Worm (Caenorhabditis elegans): Measurements from ENCODE around the gene fut-2.
A peak's percentile ranks its signal among the peaks of the same experiment; 100 is the strongest.

The fut-2 gene

DNA sequence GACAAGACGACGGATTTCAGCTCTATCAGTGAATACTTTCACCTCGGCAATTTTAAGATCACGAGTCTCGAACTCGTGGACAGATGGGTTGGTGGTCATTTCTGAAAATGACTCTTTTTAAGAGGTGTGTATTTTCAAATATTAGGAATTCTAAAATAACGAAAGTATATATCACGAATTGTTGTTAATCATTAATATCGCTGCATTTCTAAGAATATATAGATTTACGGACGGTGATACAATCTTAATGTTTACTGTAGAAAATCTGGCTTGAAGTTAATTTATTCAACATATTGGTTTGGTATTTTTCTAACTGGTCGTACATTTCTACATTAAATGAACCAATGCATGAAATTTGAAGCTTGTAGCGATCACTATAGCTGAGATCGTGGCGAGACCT is 29.6 kb upstream of the fut-2 start, which contains the start of gene ZK1055.7:
Gene ZK1055.7 (minus strand): TSS at position 101 of the 400 bp plus-strand sequence.
- TF ChIP-seq nfyb-1 (GFP tag; IDR thresholded peaks at IDR 0.05) = no peak
- no peak for TF ChIP-seq dpl-1 (GFP tag; optimal IDR thresholded peaks at IDR 0.05)
- no peak for TF ChIP-seq Y53F4B.3 (GFP tag; IDR thresholded peaks at IDR 0.05)
- no peak for TF ChIP-seq ama-1 (optimal IDR thresholded peaks at IDR 0.05)
- TF ChIP-seq ama-1 (GFP tag; optimal IDR thresholded peaks at IDR 0.05) = no peak
- no peak for TF ChIP-seq T26A5.8 (tag; optimal IDR thresholded peaks at IDR 0.05)
- no peak for TF ChIP-seq attf-3 (GFP tag; conservative IDR thresholded peaks at IDR 0.05)
- no peak for TF ChIP-seq F33H1.4 (GFP tag; IDR thresholded peaks at IDR 0.05)
- TF ChIP-seq bed-2 (GFP tag; IDR thresholded peaks at IDR 0.05) = no peak

DNA sequence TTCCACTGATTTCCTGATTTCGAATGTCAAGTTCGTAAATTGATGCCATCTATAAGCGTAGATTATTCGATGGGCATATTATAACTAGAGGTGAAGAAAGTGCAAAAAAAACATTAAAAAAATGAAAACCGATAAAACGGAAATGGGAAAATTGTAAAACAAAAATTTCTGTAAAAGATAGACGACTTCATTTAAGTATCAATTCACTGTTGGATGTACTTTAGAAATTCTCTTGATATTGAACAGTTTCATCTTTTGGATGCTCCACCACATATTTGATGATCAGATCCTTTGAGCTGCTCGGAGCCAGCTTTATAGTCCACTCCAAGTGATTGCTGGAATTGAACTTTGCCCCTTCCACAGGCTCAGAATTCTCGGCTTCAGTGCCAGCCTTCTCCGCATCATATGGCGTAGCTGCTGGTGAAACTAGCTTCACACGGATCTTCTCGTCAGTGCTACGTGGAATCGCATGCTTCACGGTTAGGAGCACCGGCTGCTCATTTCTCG is 26.9 kb upstream of the fut-2 start, which contains the start of gene ZK1055.6:
Gene ZK1055.6 (minus strand): TSS at position 51 of the 507 bp plus-strand sequence.
- TF ChIP-seq lin-40 (tag; optimal IDR thresholded peaks at IDR 0.05) = no peak
- no peak for TF ChIP-seq ceh-40 (GFP tag; IDR thresholded peaks at IDR 0.05)
- TF ChIP-seq hlh-26 (GFP tag; conservative IDR thresholded peaks at IDR 0.05) = no peak
- peak; percentile 40; the same call in 1 of the 2 replicates for TF ChIP-seq zfh-2 (GFP tag; conservative IDR thresholded peaks at IDR 0.05)

DNA sequence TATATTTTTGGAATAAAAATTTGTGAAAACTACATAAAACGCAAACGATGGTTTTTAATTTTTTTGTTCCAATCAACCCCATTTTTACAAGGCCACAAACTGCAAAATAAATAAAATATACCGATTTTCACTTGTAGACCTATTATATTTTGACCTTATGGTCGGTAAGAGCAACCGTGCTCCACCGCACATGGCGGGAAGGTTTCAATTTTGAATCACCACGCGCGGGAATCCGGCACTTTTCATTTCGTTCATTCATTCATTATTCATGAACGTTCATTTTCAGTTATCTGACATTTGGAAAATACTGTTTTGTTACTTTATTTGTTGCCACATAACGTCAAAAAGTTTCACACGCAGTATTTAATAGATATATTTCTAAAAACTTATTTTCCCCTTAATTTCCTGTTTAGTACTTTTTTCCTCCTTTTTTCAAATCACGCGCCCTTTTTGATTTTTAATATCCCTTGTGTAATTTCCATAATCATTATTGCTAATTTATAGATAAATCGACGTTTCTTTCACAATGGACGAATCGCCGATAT is 18.1 kb upstream of the fut-2 start, which contains the start of gene hcp-1:
Gene hcp-1 (plus strand): TSS at position 495 of the 545 bp plus-strand sequence.
- TF ChIP-seq C06A6.2 (GFP tag; conservative IDR thresholded peaks at IDR 0.05) = no peak
- TF ChIP-seq F23B12.7 (tag; optimal IDR thresholded peaks at IDR 0.05; ENCODE audit: insufficient read depth) = peak; percentile 58
- TF ChIP-seq aptf-2 (GFP tag; conservative IDR thresholded peaks at IDR 0.05) = no peak
- TF ChIP-seq hlh-12 (tag; optimal IDR thresholded peaks at IDR 0.05) = no peak
- TF ChIP-seq mel-28 (tag; optimal IDR thresholded peaks at IDR 0.05; ENCODE audit: borderline replicate concordance) = no peak
- TF ChIP-seq lin-54 (GFP tag; optimal IDR thresholded peaks at IDR 0.05) = peak; percentile 96
- no peak for TF ChIP-seq zfh-2 (GFP tag; conservative IDR thresholded peaks at IDR 0.05)
- TF ChIP-seq atf-7 (tag; optimal IDR thresholded peaks at IDR 0.05) = no peak
- no peak for TF ChIP-seq F39B2.1 (GFP tag; IDR thresholded peaks at IDR 0.05)
- TF ChIP-seq madf-6 (GFP tag; IDR thresholded peaks at IDR 0.05) = peak; percentile 100
- no peak for TF ChIP-seq F37B4.10 (GFP tag; IDR thresholded peaks at IDR 0.05)
- no peak for TF ChIP-seq nhr-80 (tag; optimal IDR thresholded peaks at IDR 0.05)
- TF ChIP-seq let-607 (tag; optimal IDR thresholded peaks at IDR 0.05) = no peak
- no peak for TF ChIP-seq nhr-27 (tag; optimal IDR thresholded peaks at IDR 0.05)
- TF ChIP-seq C17E4.6 (GFP tag; IDR thresholded peaks at IDR 0.05) = peak; percentile 84; the same call in 1 of the 2 replicates
- TF ChIP-seq Y67H2A.10 (GFP tag; conservative IDR thresholded peaks at IDR 0.05) = 0 out of 2 replicates have a peak, but pooled peaks have one; percentile 40
- peak; percentile 81 for TF ChIP-seq snpc-1.3 (tag; optimal IDR thresholded peaks at IDR 0.05; ENCODE audit: insufficient read depth)
- TF ChIP-seq F57C9.4 (tag; optimal IDR thresholded peaks at IDR 0.05) = no peak
- TF ChIP-seq sea-2 (GFP tag; IDR thresholded peaks at IDR 0.05) = no peak
- TF ChIP-seq ets-4 (GFP tag; optimal IDR thresholded peaks at IDR 0.05) = no peak
- TF ChIP-seq ceh-58 (GFP tag; IDR thresholded peaks at IDR 0.05) = no peak
- TF ChIP-seq fkh-3 (tag; optimal IDR thresholded peaks at IDR 0.05) = no peak
- TF ChIP-seq ztf-28 (GFP tag; IDR thresholded peaks at IDR 0.05) = peak; percentile 89
- TF ChIP-seq rcor-1 (GFP tag; IDR thresholded peaks at IDR 0.05) = peak; percentile 92
- TF ChIP-seq F10E7.11 (tag; optimal IDR thresholded peaks at IDR 0.05) = no peak
- peak; percentile 94; the same call in 1 of the 2 replicates for TF ChIP-seq dox-1 (GFP tag; IDR thresholded peaks at IDR 0.05)
- TF ChIP-seq ztf-6 (GFP tag; IDR thresholded peaks at IDR 0.05) = no peak
- peak; percentile 78 for TF ChIP-seq pbrm-1 (GFP tag; IDR thresholded peaks at IDR 0.05)
- TF ChIP-seq mes-4 (tag; optimal IDR thresholded peaks at IDR 0.05) = no peak
- no peak for TF ChIP-seq dpff-1 (tag; optimal IDR thresholded peaks at IDR 0.05)
- no peak for TF ChIP-seq B0261.1 (tag; optimal IDR thresholded peaks at IDR 0.05)
- peak; percentile 95 for TF ChIP-seq snpc-3.4 (tag; optimal IDR thresholded peaks at IDR 0.05)
- TF ChIP-seq nhr-179 (tag; optimal IDR thresholded peaks at IDR 0.05) = no peak
- peak; percentile 94 for TF ChIP-seq madf-3 (GFP tag; IDR thresholded peaks at IDR 0.05)
